Fruit fly (Drosophila melanogaster) whole organism, adult: Measurements from ENCODE around the gene Snap24.

Experiments
- CG12768 ChIP-seq: fragments of 200-800 bp; sonication (Bioruptor generic); optimal IDR thresholded peaks from 2 replicates; lab custom pipeline; 2017; ENCODE audit warnings: missing biosample characterization, missing genetic modification characterization, mild to moderate bottlenecking, moderate library complexity, missing genetic modification reagents
- CG1620 ChIP-seq: fragments of 200-800 bp; sonication (Bioruptor generic); optimal IDR thresholded peaks from 2 replicates; lab custom pipeline; 2016; ENCODE audit warnings: missing biosample characterization, missing genetic modification characterization
- CG33017 ChIP-seq: fragments of 200-800 bp; sonication (Bioruptor generic); optimal IDR thresholded peaks from 2 replicates; lab custom pipeline; 2018; ENCODE audit warnings: missing biosample characterization, mild to moderate bottlenecking, missing genetic modification characterization, moderate library complexity
- Clk ChIP-seq: fragments of 200-800 bp; sonication (Bioruptor generic); optimal IDR thresholded peaks from 2 replicates; lab custom pipeline; 2017; ENCODE audit warnings: missing biosample characterization, missing genetic modification characterization
- Crg-1 ChIP-seq: fragments of 200-800 bp; sonication (Bioruptor generic); optimal IDR thresholded peaks from 2 replicates; lab custom pipeline; 2016; ENCODE audit warnings: missing biosample characterization, missing genetic modification characterization
- Hr96 ChIP-seq: fragments of 200-800 bp; sonication (Bioruptor generic); optimal IDR thresholded peaks from 2 replicates; lab custom pipeline; 2016; ENCODE audit warnings: missing biosample characterization, missing genetic modification characterization
- cnc ChIP-seq, 2 experiments: fragments of >200 bp; optimal IDR thresholded peaks; 2 replicates each; lab custom pipeline; 2017
- kay ChIP-seq: fragments of 200-800 bp; sonication (Bioruptor generic); peaks from one replicate; lab custom pipeline; 2016; ENCODE audit warnings: missing biosample characterization, missing genetic modification characterization, borderline replicate concordance
- pad ChIP-seq: fragments of 200-800 bp; sonication (Bioruptor generic); optimal IDR thresholded peaks from 3 replicates; lab custom pipeline; 2017; ENCODE audit warnings: missing biosample characterization, missing genetic modification characterization, mild to moderate bottlenecking, moderate library complexity, missing genetic modification reagents
- tj ChIP-seq: fragments of 200-800 bp; sonication (Bioruptor generic); optimal IDR thresholded peaks from 3 replicates; lab custom pipeline; 2017; ENCODE audit warnings: missing biosample characterization, mild to moderate bottlenecking, missing genetic modification characterization, moderate library complexity

dm6 chr3R:9725121-9725956, 37.6 kb downstream of the Snap24 start, which contains the start of gene hyd:
- TF ChIP-seq Crg-1 (GFP tag; lab: Kevin White, UChicago) (no peak), CG1620 (no peak), kay (GFP tag; lab: Kevin White, UChicago) (no peak), Clk (GFP tag; lab: Kevin White, UChicago) (no peak), Hr96 (GFP tag; lab: Kevin White, UChicago) (no peak), tj (peak; percentile 4), CG33017 (no peak), pad (no peak), CG12768 (GFP tag; lab: Kevin White, UChicago) (peak; percentile 27), cnc (optimal IDR thresholded peaks at IDR 0.05; lab: Kevin White, UChicago) (no peak)
